Worm (Caenorhabditis elegans) whole organism, L2 larva: ENCODE data around the gene Y39A3CL.3.

ENCODE experiments used
- C34F6.9 ChIP-seq: fragments of 150-350 bp; optimal IDR thresholded peaks from 2 replicates; lab custom pipeline; 2014; ENCODE audit warnings: missing biosample characterization, missing genetic modification characterization
- F13H6.1 ChIP-seq: sonication (generic microtip); optimal IDR thresholded peaks from 2 replicates; lab custom pipeline; 2016; ENCODE audit warnings: missing genetic modification characterization, missing compliant biosample characterization
- R02D3.7 ChIP-seq: fragments of 150-350 bp; optimal IDR thresholded peaks from 2 replicates; lab custom pipeline; 2014; ENCODE audit warnings: missing biosample characterization, missing genetic modification characterization
- Y55F3AM.14 ChIP-seq: fragments of 200-800 bp; sonication (Bioruptor generic); optimal IDR thresholded peaks from 2 replicates; lab custom pipeline; 2018; ENCODE audit warnings: mild to moderate bottlenecking, missing genetic modification characterization, missing compliant biosample characterization
- ZK546.5 ChIP-seq: sonication (generic microtip); optimal IDR thresholded peaks from 2 replicates; lab custom pipeline; 2017; ENCODE audit warnings: missing biosample characterization, missing genetic modification characterization
- alr-1 ChIP-seq: fragments of 150-350 bp; optimal IDR thresholded peaks from 2 replicates; lab custom pipeline; 2014; ENCODE audit warnings: missing biosample characterization, missing genetic modification characterization
- aly-2 ChIP-seq: fragments of 150-350 bp; optimal IDR thresholded peaks from 2 replicates; lab custom pipeline; 2014; ENCODE audit warnings: missing biosample characterization, missing genetic modification characterization
- ama-1 ChIP-seq: fragments of 150-350 bp; optimal IDR thresholded peaks from 2 replicates; lab custom pipeline; 2018; ENCODE audit warnings: inconsistent platforms
- blmp-1 ChIP-seq: sonication (generic microtip); optimal IDR thresholded peaks from 2 replicates; lab custom pipeline; 2017; ENCODE audit warnings: missing genetic modification characterization, mild to moderate bottlenecking, missing compliant biosample characterization, antibody characterized with exemption, moderate library complexity; ENCODE audit not compliant: insufficient read depth
- ceh-16 ChIP-seq: fragments of 150-350 bp; optimal IDR thresholded peaks from 2 replicates; lab custom pipeline; 2014; ENCODE audit warnings: missing biosample characterization, missing genetic modification characterization
- ceh-82 ChIP-seq: fragments of 150-350 bp; optimal IDR thresholded peaks from 2 replicates; lab custom pipeline; 2014; ENCODE audit warnings: missing biosample characterization, missing genetic modification characterization
- crh-2 ChIP-seq: sonication (generic microtip); optimal IDR thresholded peaks from 2 replicates; lab custom pipeline; 2017; ENCODE audit warnings: missing biosample characterization, missing genetic modification characterization
- dmd-4 ChIP-seq: sonication (generic microtip); optimal IDR thresholded peaks from 2 replicates; lab custom pipeline; 2017; ENCODE audit warnings: missing biosample characterization, missing genetic modification characterization
- egl-27 ChIP-seq: sonication (generic microtip); optimal IDR thresholded peaks from 3 replicates; lab custom pipeline; 2017; ENCODE audit warnings: missing biosample characterization, missing genetic modification reagents, missing genetic modification characterization
- elt-1 ChIP-seq: fragments of 150-350 bp; optimal IDR thresholded peaks from 2 replicates; lab custom pipeline; 2014; ENCODE audit warnings: missing biosample characterization, missing genetic modification characterization
- elt-3 ChIP-seq: sonication (generic microtip); optimal IDR thresholded peaks from 2 replicates; lab custom pipeline; 2017; ENCODE audit warnings: missing biosample characterization, missing genetic modification characterization
- fos-1 ChIP-seq: fragments of 150-350 bp; optimal IDR thresholded peaks from 2 replicates; lab custom pipeline; 2014; ENCODE audit warnings: missing biosample characterization, missing genetic modification characterization
- gmeb-1 ChIP-seq: fragments of 150-350 bp; optimal IDR thresholded peaks from 2 replicates; lab custom pipeline; 2014; ENCODE audit warnings: missing biosample characterization, missing genetic modification characterization
- lin-11 ChIP-seq: fragments of 150-350 bp; sonication (generic microtip); optimal IDR thresholded peaks from 2 replicates; lab custom pipeline; 2014; ENCODE audit warnings: missing biosample characterization, missing genetic modification characterization, inconsistent platforms, mixed read lengths
- lin-13 ChIP-seq: fragments of 150-350 bp; optimal IDR thresholded peaks from 2 replicates; lab custom pipeline; 2014; ENCODE audit warnings: missing biosample characterization, missing genetic modification reagents, missing genetic modification characterization
- lin-39 ChIP-seq: fragments of 150-350 bp; optimal IDR thresholded peaks from 2 replicates; lab custom pipeline; 2014; ENCODE audit warnings: missing biosample characterization, missing genetic modification reagents, missing genetic modification characterization
- lsy-2 ChIP-seq, 2 experiments: fragments of 150-350 bp in 1 of 2; sonication (generic microtip) in 1 of 2; optimal IDR thresholded peaks; 2 replicates each; lab custom pipeline; 2014 to 2017; ENCODE audit warnings: missing biosample characterization in 2 of 2, missing genetic modification characterization in 2 of 2
- mab-5 ChIP-seq: fragments of 150-350 bp; optimal IDR thresholded peaks from 2 replicates; lab custom pipeline; 2014; ENCODE audit warnings: missing biosample characterization, missing genetic modification characterization
- mbf-1 ChIP-seq: sonication (generic microtip); optimal IDR thresholded peaks from 2 replicates; lab custom pipeline; 2017; ENCODE audit warnings: missing biosample characterization, missing genetic modification characterization
- mdl-1 ChIP-seq, 2 experiments: fragments of 150-350 bp in 1 of 2; sonication (generic microtip) in 1 of 2; optimal IDR thresholded peaks; 2 replicates each; lab custom pipeline; 2017; ENCODE audit warnings: missing biosample characterization in 2 of 2, missing genetic modification characterization in 2 of 2
- nhr-12 ChIP-seq: fragments of 150-350 bp; optimal IDR thresholded peaks from 2 replicates; lab custom pipeline; 2014; ENCODE audit warnings: missing biosample characterization, missing genetic modification characterization
- nhr-129 ChIP-seq: fragments of 150-350 bp; optimal IDR thresholded peaks from 2 replicates; lab custom pipeline; 2014; ENCODE audit warnings: missing biosample characterization, missing genetic modification characterization
- nhr-23 ChIP-seq: fragments of 150-350 bp; optimal IDR thresholded peaks from 2 replicates; lab custom pipeline; 2014; ENCODE audit warnings: missing biosample characterization, missing genetic modification reagents, missing genetic modification characterization
- nhr-237 ChIP-seq: fragments of 150-350 bp; optimal IDR thresholded peaks from 2 replicates; lab custom pipeline; 2014; ENCODE audit warnings: missing biosample characterization, missing genetic modification characterization
- nhr-25 ChIP-seq: fragments of 150-350 bp; sonication (generic microtip); optimal IDR thresholded peaks from 3 replicates; lab custom pipeline; 2014; ENCODE audit warnings: missing biosample characterization, missing genetic modification characterization
- nhr-6 ChIP-seq: fragments of 150-350 bp; optimal IDR thresholded peaks from 2 replicates; lab custom pipeline; 2014; ENCODE audit warnings: missing biosample characterization, missing genetic modification characterization
- nhr-77 ChIP-seq: fragments of 150-350 bp; optimal IDR thresholded peaks from 2 replicates; lab custom pipeline; 2014; ENCODE audit warnings: missing biosample characterization, missing genetic modification characterization
- peb-1 ChIP-seq: fragments of 150-350 bp; optimal IDR thresholded peaks from 2 replicates; lab custom pipeline; 2014; ENCODE audit warnings: missing biosample characterization, missing genetic modification characterization
- sem-4 ChIP-seq: fragments of 150-350 bp; optimal IDR thresholded peaks from 2 replicates; lab custom pipeline; 2014; ENCODE audit warnings: missing biosample characterization, missing genetic modification reagents, missing genetic modification characterization
- skn-1 ChIP-seq: sonication (generic microtip); optimal IDR thresholded peaks from 2 replicates; lab custom pipeline; 2017; ENCODE audit warnings: missing biosample characterization, missing genetic modification characterization
- sma-3 ChIP-seq: sonication (generic microtip); optimal IDR thresholded peaks from 2 replicates; lab custom pipeline; 2016; ENCODE audit warnings: missing genetic modification reagents, missing genetic modification characterization, missing compliant biosample characterization
- sma-9 ChIP-seq, 2 experiments: fragments of 150-350 bp in 1 of 2; sonication (generic microtip) in 1 of 2; optimal IDR thresholded peaks; 2 replicates each; lab custom pipeline; 2014 to 2016; ENCODE audit warnings: missing genetic modification characterization in 2 of 2, mild to moderate bottlenecking in 1 of 2, missing biosample characterization in 1 of 2, missing compliant biosample characterization in 1 of 2, missing genetic modification reagents in 1 of 2, moderate library complexity in 1 of 2
- snpc-4 ChIP-seq: fragments of 150-350 bp; optimal IDR thresholded peaks from 2 replicates; lab custom pipeline; 2014; ENCODE audit warnings: missing biosample characterization, missing genetic modification characterization
- unc-39 ChIP-seq: fragments of 150-350 bp; optimal IDR thresholded peaks from 2 replicates; lab custom pipeline; 2014; ENCODE audit warnings: missing biosample characterization, missing genetic modification characterization
- unc-55 ChIP-seq: fragments of 150-350 bp; sonication (generic microtip); optimal IDR thresholded peaks from 3 replicates; lab custom pipeline; 2014; ENCODE audit warnings: missing biosample characterization, missing genetic modification reagents, missing genetic modification characterization
- unc-62 ChIP-seq: fragments of 150-350 bp; optimal IDR thresholded peaks from 2 replicates; lab custom pipeline; 2014; ENCODE audit warnings: missing biosample characterization, missing genetic modification reagents, missing genetic modification characterization
- zag-1 ChIP-seq: fragments of 150-350 bp; optimal IDR thresholded peaks from 2 replicates; lab custom pipeline; 2014; ENCODE audit warnings: missing biosample characterization, missing genetic modification characterization
- ztf-1 ChIP-seq: fragments of 200-800 bp; sonication (Bioruptor generic); conservative IDR thresholded peaks from 2 replicates; pipeline ENCODE4 v1.3.6; 2022; ENCODE audit warnings: missing genetic modification characterization, missing compliant biosample characterization
- ztf-11 ChIP-seq: sonication (generic microtip); optimal IDR thresholded peaks from 2 replicates; lab custom pipeline; 2017; ENCODE audit warnings: missing biosample characterization, missing genetic modification characterization
- ztf-4 ChIP-seq: fragments of 150-350 bp; optimal IDR thresholded peaks from 2 replicates; lab custom pipeline; 2014; ENCODE audit warnings: missing biosample characterization, missing genetic modification characterization

Gene Y39A3CL.3

DNA sequence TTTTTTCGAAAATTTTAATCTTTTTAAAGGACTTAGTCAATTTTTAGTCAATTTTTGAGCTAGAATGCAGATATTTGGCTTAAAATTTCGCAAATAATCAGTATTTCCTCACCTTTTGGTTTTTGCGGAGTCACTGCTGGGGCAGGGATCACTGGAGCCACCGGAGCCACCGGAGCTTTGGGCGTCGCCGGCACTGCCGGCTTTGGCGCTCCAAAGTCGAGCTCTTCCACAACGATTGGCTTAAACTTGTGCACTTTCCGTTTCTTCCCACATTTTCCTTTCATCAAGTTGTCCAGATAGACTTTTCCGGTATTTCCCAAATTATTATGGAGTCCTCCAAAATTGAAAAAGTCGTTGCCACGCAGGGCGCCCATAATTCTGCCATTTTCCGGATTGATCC lies 36.7 kb downstream of the Y39A3CL.3 start:
- TF ChIP-seq egl-27 (tag; lab: Kevin White, UChicago) (no peak), unc-62 (GFP tag; lab: Kevin White, UChicago) (no peak), F13H6.1 (tag; lab: Kevin White, UChicago) (no peak), blmp-1 (tag; lab: Kevin White, UChicago) (no peak), ztf-1 (GFP tag; lab: Robert Waterston, UW) (no peak), lsy-2 (tag; optimal IDR thresholded peaks at IDR 0.05; lab: Kevin White, UChicago) (no peak), skn-1 (tag; lab: Kevin White, UChicago) (no peak), snpc-4 (tag; lab: Kevin White, UChicago) (no peak), sma-3 (GFP tag; lab: Kevin White, UChicago) (no peak), mbf-1 (no peak), elt-3 (no peak), ztf-4 (tag; lab: Kevin White, UChicago) (no peak), sem-4 (tag; lab: Kevin White, UChicago) (no peak), ama-1 (lab: Kevin White, UChicago) (no peak), dmd-4 (tag; lab: Kevin White, UChicago) (no peak), Y55F3AM.14 (GFP tag; lab: Kevin White, UChicago) (no peak), R02D3.7 (tag; lab: Kevin White, UChicago) (no peak), lin-39 (tag; lab: Kevin White, UChicago) (no peak)

DNA sequence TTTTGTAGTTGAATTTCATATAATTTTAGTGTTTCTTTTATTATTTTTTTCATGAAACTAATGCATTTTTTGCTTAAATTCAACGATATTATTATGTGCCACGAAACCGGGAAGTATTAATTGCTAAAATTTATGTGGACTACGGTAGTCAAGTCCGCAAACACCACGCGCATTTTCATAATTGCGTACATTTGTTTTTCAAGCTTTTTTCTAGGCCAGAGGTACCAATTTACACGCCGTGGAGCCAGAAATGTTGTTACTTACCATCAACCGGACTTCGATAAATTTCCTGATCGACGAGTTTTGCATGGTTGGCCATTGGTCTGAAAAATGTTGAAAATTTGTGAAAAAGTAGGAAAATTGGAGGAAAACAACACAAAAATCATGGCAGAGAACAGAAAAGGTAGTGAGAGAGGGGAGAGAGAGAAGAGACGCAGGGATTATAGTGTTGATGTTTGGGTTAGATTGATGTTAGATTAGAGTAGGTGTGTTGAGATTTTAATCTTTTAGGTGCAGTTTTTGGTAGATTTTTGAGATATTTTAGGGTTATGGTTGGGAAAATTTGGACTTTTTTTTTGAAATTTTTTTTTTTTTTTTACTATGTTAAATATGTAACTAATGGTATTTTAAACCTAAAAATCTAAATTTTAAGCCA lies 40.5 kb downstream of the Y39A3CL.3 start, which contains the start of gene clp-4:
TSS of gene clp-4 (minus strand) at position 323 of the 655 bp plus-strand sequence.
- TF ChIP-seq nhr-6 (tag; lab: Kevin White, UChicago) (no peak), unc-55 (GFP tag; lab: Kevin White, UChicago) (peak; percentile 6), nhr-77 (no peak), mdl-1 (tag; optimal IDR thresholded peaks at IDR 0.05; lab: Kevin White, UChicago) (no peak), Y55F3AM.14 (GFP tag; lab: Kevin White, UChicago) (no peak), nhr-129 (no peak), mab-5 (tag; lab: Kevin White, UChicago) (no peak), lin-11 (tag; lab: Kevin White, UChicago) (no peak), ceh-82 (tag; lab: Kevin White, UChicago) (no peak), zag-1 (tag; lab: Kevin White, UChicago) (no peak), nhr-25 (tag; lab: Kevin White, UChicago) (peak; percentile 52), gmeb-1 (tag; lab: Kevin White, UChicago) (no peak), blmp-1 (tag; lab: Kevin White, UChicago) (no peak), unc-39 (tag; lab: Kevin White, UChicago) (no peak), ztf-11 (tag; lab: Kevin White, UChicago) (no peak), egl-27 (tag; lab: Kevin White, UChicago) (no peak), elt-1 (tag; lab: Kevin White, UChicago) (peak; percentile 42), mbf-1 (no peak), ztf-1 (GFP tag; lab: Robert Waterston, UW) (no peak), sma-3 (GFP tag; lab: Kevin White, UChicago) (no peak), R02D3.7 (tag; lab: Kevin White, UChicago) (no peak), lsy-2 (tag; optimal IDR thresholded peaks at IDR 0.05; lab: Kevin White, UChicago) (peak in 1 of 2 experiments; percentile 29), sma-9 (GFP tag; optimal IDR thresholded peaks at IDR 0.05; lab: Kevin White, UChicago) (no peak), sma-9 (tag; optimal IDR thresholded peaks at IDR 0.05; lab: Kevin White, UChicago) (no peak), skn-1 (tag; lab: Kevin White, UChicago) (no peak), ZK546.5 (no peak)

DNA sequence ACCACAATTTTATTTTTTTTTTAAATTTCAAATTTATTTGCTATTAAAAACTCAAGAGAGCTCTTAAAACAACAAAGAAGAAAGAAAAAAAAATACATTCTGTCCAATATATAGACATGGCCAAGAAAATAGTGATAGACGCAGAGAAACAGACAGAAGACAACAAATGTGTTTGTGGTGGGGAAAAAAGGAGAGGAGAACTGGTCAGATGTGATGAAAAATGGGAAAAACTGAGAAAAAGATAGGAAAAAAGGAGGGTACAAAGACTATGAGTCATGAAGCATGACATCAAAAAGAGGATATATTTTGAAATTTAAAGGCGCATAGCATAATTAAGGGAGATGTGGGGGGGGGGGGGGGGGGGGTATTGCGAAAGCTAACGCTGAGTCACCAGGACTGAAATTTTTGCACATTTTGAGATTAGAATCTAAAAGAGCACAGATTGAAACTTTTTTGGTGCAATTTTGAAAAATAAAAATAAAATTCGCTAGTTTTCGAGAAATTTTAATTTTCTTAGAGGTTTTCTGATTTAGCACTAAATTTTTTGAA lies 41.5 kb downstream of the Y39A3CL.3 start:
- TF ChIP-seq sem-4 (tag; lab: Kevin White, UChicago), result no peak
- TF ChIP-seq C34F6.9 (tag; lab: Kevin White, UChicago), result peak; percentile 84
- TF ChIP-seq zag-1 (tag; lab: Kevin White, UChicago), result peak; percentile 41
- peak; percentile 73 for TF ChIP-seq fos-1
- no peak for TF ChIP-seq nhr-237 (tag; lab: Kevin White, UChicago)
- no peak for TF ChIP-seq nhr-12 (tag; lab: Kevin White, UChicago)
- no peak for TF ChIP-seq nhr-23 (tag; lab: Kevin White, UChicago)
- no peak for TF ChIP-seq peb-1
- TF ChIP-seq alr-1 (tag; lab: Kevin White, UChicago), result no peak
- peak in 1 of 2 experiments; percentile 76 for TF ChIP-seq lsy-2 (tag; optimal IDR thresholded peaks at IDR 0.05; lab: Kevin White, UChicago)
- peak; percentile 64 for TF ChIP-seq unc-55 (GFP tag; lab: Kevin White, UChicago)
- no peak for TF ChIP-seq ceh-16 (tag; lab: Kevin White, UChicago)
- TF ChIP-seq nhr-129, result peak; percentile 43
- no peak for TF ChIP-seq nhr-77
- no peak for TF ChIP-seq unc-62 (GFP tag; lab: Kevin White, UChicago)
- TF ChIP-seq aly-2, result no peak
- TF ChIP-seq nhr-25 (tag; lab: Kevin White, UChicago), result no peak
- TF ChIP-seq dmd-4 (tag; lab: Kevin White, UChicago), result no peak
- TF ChIP-seq Y55F3AM.14 (GFP tag; lab: Kevin White, UChicago), result no peak
- no peak for TF ChIP-seq mdl-1 (tag; optimal IDR thresholded peaks at IDR 0.05; lab: Kevin White, UChicago)
- TF ChIP-seq nhr-6 (tag; lab: Kevin White, UChicago), result no peak
- no peak for TF ChIP-seq gmeb-1 (tag; lab: Kevin White, UChicago)
- TF ChIP-seq crh-2 (tag; lab: Kevin White, UChicago), result peak; percentile 53
- no peak for TF ChIP-seq unc-39 (tag; lab: Kevin White, UChicago)
- no peak for TF ChIP-seq elt-1 (tag; lab: Kevin White, UChicago)
- no peak for TF ChIP-seq ztf-11 (tag; lab: Kevin White, UChicago)
- peak; percentile 24 for TF ChIP-seq lin-13
